Worm (Caenorhabditis elegans) whole organism, dauer: ENCODE results near the gene C05E11.7.

ENCODE experiments used
- unc-62 ChIP-seq: sonication (generic microtip); optimal IDR thresholded peaks from 2 replicates; lab custom pipeline; 2017; ENCODE audit warnings: missing biosample characterization, missing genetic modification reagents, missing genetic modification characterization

C05E11.7 gene

ce11 chrX:4550987-4551386 is 34.5 kb downstream of the C05E11.7 start:
- no peak for TF ChIP-seq unc-62 (GFP tag; lab: Kevin White, UChicago)

- TF ChIP-seq unc-62 (GFP tag; lab: Kevin White, UChicago) = no peak
Observed at ce11 chrX:4549853-4550596, 35.5 kb downstream of the C05E11.7 start, which contains the start of gene C07A12.18. Gene C07A12.18 (minus strand): TSS chrX:4549903.

ce11 chrX:4548929-4549328 is 36.5 kb downstream of the C05E11.7 start:
- no peak for TF ChIP-seq unc-62 (GFP tag; lab: Kevin White, UChicago)

- TF ChIP-seq unc-62 (GFP tag; lab: Kevin White, UChicago) = no peak
Observed at ce11 chrX:4544543-4544942, 40.9 kb downstream of the C05E11.7 start, which contains the start of gene C07A12.2. Gene C07A12.2 (plus strand): TSS chrX:4544843.

ce11 chrX:4534112-4534511 is 51.4 kb downstream of the C05E11.7 start:
- no peak for TF ChIP-seq unc-62 (GFP tag; lab: Kevin White, UChicago)

ce11 chrX:4532160-4532741 is 53.2 kb downstream of the C05E11.7 start, which contains the start of gene nhr-35:
Gene nhr-35 (plus strand): TSS chrX:4532691.
- TF ChIP-seq unc-62 (GFP tag; lab: Kevin White, UChicago) = no peak
